Worm (Caenorhabditis elegans) whole organism, L2 larva: Measurements from ENCODE around the gene F40F11.3.

Source experiments
- C34F6.9 ChIP-seq: fragments of 150-350 bp; optimal IDR thresholded peaks from 2 replicates; lab custom pipeline; 2014; ENCODE audit warnings: missing biosample characterization, missing genetic modification characterization
- F13H6.1 ChIP-seq: sonication (generic microtip); optimal IDR thresholded peaks from 2 replicates; lab custom pipeline; 2016; ENCODE audit warnings: missing genetic modification characterization, missing compliant biosample characterization
- R02D3.7 ChIP-seq: fragments of 150-350 bp; optimal IDR thresholded peaks from 2 replicates; lab custom pipeline; 2014; ENCODE audit warnings: missing biosample characterization, missing genetic modification characterization
- aly-2 ChIP-seq: fragments of 150-350 bp; optimal IDR thresholded peaks from 2 replicates; lab custom pipeline; 2014; ENCODE audit warnings: missing biosample characterization, missing genetic modification characterization
- ama-1 ChIP-seq: fragments of 150-350 bp; optimal IDR thresholded peaks from 2 replicates; lab custom pipeline; 2018; ENCODE audit warnings: inconsistent platforms
- blmp-1 ChIP-seq: sonication (generic microtip); optimal IDR thresholded peaks from 2 replicates; lab custom pipeline; 2017; ENCODE audit warnings: missing genetic modification characterization, mild to moderate bottlenecking, missing compliant biosample characterization, antibody characterized with exemption, moderate library complexity; ENCODE audit not compliant: insufficient read depth
- ceh-16 ChIP-seq: fragments of 150-350 bp; optimal IDR thresholded peaks from 2 replicates; lab custom pipeline; 2014; ENCODE audit warnings: missing biosample characterization, missing genetic modification characterization
- crh-2 ChIP-seq: sonication (generic microtip); optimal IDR thresholded peaks from 2 replicates; lab custom pipeline; 2017; ENCODE audit warnings: missing biosample characterization, missing genetic modification characterization
- egl-27 ChIP-seq: sonication (generic microtip); optimal IDR thresholded peaks from 3 replicates; lab custom pipeline; 2017; ENCODE audit warnings: missing biosample characterization, missing genetic modification reagents, missing genetic modification characterization
- elt-1 ChIP-seq: fragments of 150-350 bp; optimal IDR thresholded peaks from 2 replicates; lab custom pipeline; 2014; ENCODE audit warnings: missing biosample characterization, missing genetic modification characterization
- elt-3 ChIP-seq: sonication (generic microtip); optimal IDR thresholded peaks from 2 replicates; lab custom pipeline; 2017; ENCODE audit warnings: missing biosample characterization, missing genetic modification characterization
- fos-1 ChIP-seq: fragments of 150-350 bp; optimal IDR thresholded peaks from 2 replicates; lab custom pipeline; 2014; ENCODE audit warnings: missing biosample characterization, missing genetic modification characterization
- gmeb-1 ChIP-seq: fragments of 150-350 bp; optimal IDR thresholded peaks from 2 replicates; lab custom pipeline; 2014; ENCODE audit warnings: missing biosample characterization, missing genetic modification characterization
- lin-11 ChIP-seq: fragments of 150-350 bp; sonication (generic microtip); optimal IDR thresholded peaks from 2 replicates; lab custom pipeline; 2014; ENCODE audit warnings: missing biosample characterization, missing genetic modification characterization, inconsistent platforms, mixed read lengths
- lin-13 ChIP-seq: fragments of 150-350 bp; optimal IDR thresholded peaks from 2 replicates; lab custom pipeline; 2014; ENCODE audit warnings: missing biosample characterization, missing genetic modification reagents, missing genetic modification characterization
- lsy-2 ChIP-seq, 2 experiments: fragments of 150-350 bp in 1 of 2; sonication (generic microtip) in 1 of 2; optimal IDR thresholded peaks; 2 replicates each; lab custom pipeline; 2014 to 2017; ENCODE audit warnings: missing biosample characterization in 2 of 2, missing genetic modification characterization in 2 of 2
- mab-5 ChIP-seq: fragments of 150-350 bp; optimal IDR thresholded peaks from 2 replicates; lab custom pipeline; 2014; ENCODE audit warnings: missing biosample characterization, missing genetic modification characterization
- mbf-1 ChIP-seq: sonication (generic microtip); optimal IDR thresholded peaks from 2 replicates; lab custom pipeline; 2017; ENCODE audit warnings: missing biosample characterization, missing genetic modification characterization
- nhr-10 ChIP-seq: sonication (generic microtip); optimal IDR thresholded peaks from 2 replicates; lab custom pipeline; 2017; ENCODE audit warnings: missing biosample characterization, missing genetic modification characterization
- nhr-11 ChIP-seq: fragments of 150-350 bp; optimal IDR thresholded peaks from 2 replicates; lab custom pipeline; 2014; ENCODE audit warnings: missing biosample characterization, missing genetic modification characterization
- nhr-12 ChIP-seq: fragments of 150-350 bp; optimal IDR thresholded peaks from 2 replicates; lab custom pipeline; 2014; ENCODE audit warnings: missing biosample characterization, missing genetic modification characterization
- nhr-129 ChIP-seq: fragments of 150-350 bp; optimal IDR thresholded peaks from 2 replicates; lab custom pipeline; 2014; ENCODE audit warnings: missing biosample characterization, missing genetic modification characterization
- nhr-21 ChIP-seq: fragments of 150-350 bp; optimal IDR thresholded peaks from 2 replicates; lab custom pipeline; 2014; ENCODE audit warnings: missing biosample characterization, missing genetic modification characterization
- nhr-237 ChIP-seq: fragments of 150-350 bp; optimal IDR thresholded peaks from 2 replicates; lab custom pipeline; 2014; ENCODE audit warnings: missing biosample characterization, missing genetic modification characterization
- nhr-25 ChIP-seq: fragments of 150-350 bp; sonication (generic microtip); optimal IDR thresholded peaks from 3 replicates; lab custom pipeline; 2014; ENCODE audit warnings: missing biosample characterization, missing genetic modification characterization
- nhr-6 ChIP-seq: fragments of 150-350 bp; optimal IDR thresholded peaks from 2 replicates; lab custom pipeline; 2014; ENCODE audit warnings: missing biosample characterization, missing genetic modification characterization
- nhr-77 ChIP-seq: fragments of 150-350 bp; optimal IDR thresholded peaks from 2 replicates; lab custom pipeline; 2014; ENCODE audit warnings: missing biosample characterization, missing genetic modification characterization
- peb-1 ChIP-seq: fragments of 150-350 bp; optimal IDR thresholded peaks from 2 replicates; lab custom pipeline; 2014; ENCODE audit warnings: missing biosample characterization, missing genetic modification characterization
- skn-1 ChIP-seq: sonication (generic microtip); optimal IDR thresholded peaks from 2 replicates; lab custom pipeline; 2017; ENCODE audit warnings: missing biosample characterization, missing genetic modification characterization
- sma-3 ChIP-seq: sonication (generic microtip); optimal IDR thresholded peaks from 2 replicates; lab custom pipeline; 2016; ENCODE audit warnings: missing genetic modification reagents, missing genetic modification characterization, missing compliant biosample characterization
- sma-9 ChIP-seq, 2 experiments: fragments of 150-350 bp in 1 of 2; sonication (generic microtip) in 1 of 2; optimal IDR thresholded peaks; 2 replicates each; lab custom pipeline; 2014 to 2016; ENCODE audit warnings: missing genetic modification characterization in 2 of 2, mild to moderate bottlenecking in 1 of 2, missing biosample characterization in 1 of 2, missing compliant biosample characterization in 1 of 2, missing genetic modification reagents in 1 of 2, moderate library complexity in 1 of 2
- snpc-4 ChIP-seq: fragments of 150-350 bp; optimal IDR thresholded peaks from 2 replicates; lab custom pipeline; 2014; ENCODE audit warnings: missing biosample characterization, missing genetic modification characterization
- unc-55 ChIP-seq: fragments of 150-350 bp; sonication (generic microtip); optimal IDR thresholded peaks from 3 replicates; lab custom pipeline; 2014; ENCODE audit warnings: missing biosample characterization, missing genetic modification reagents, missing genetic modification characterization
- unc-62 ChIP-seq: fragments of 150-350 bp; optimal IDR thresholded peaks from 2 replicates; lab custom pipeline; 2014; ENCODE audit warnings: missing biosample characterization, missing genetic modification reagents, missing genetic modification characterization
- zag-1 ChIP-seq: fragments of 150-350 bp; optimal IDR thresholded peaks from 2 replicates; lab custom pipeline; 2014; ENCODE audit warnings: missing biosample characterization, missing genetic modification characterization
- ztf-1 ChIP-seq: fragments of 200-800 bp; sonication (Bioruptor generic); conservative IDR thresholded peaks from 2 replicates; pipeline ENCODE4 v1.3.6; 2022; ENCODE audit warnings: missing genetic modification characterization, missing compliant biosample characterization
- ztf-11 ChIP-seq: sonication (generic microtip); optimal IDR thresholded peaks from 2 replicates; lab custom pipeline; 2017; ENCODE audit warnings: missing biosample characterization, missing genetic modification characterization

Gene F40F11.3

ce11 chrIV:11625482-11625881 lies 31.7 kb upstream of the F40F11.3 start, which contains the start of gene lys-5:
Gene lys-5, minus strand, starts transcription at chrIV:11625582.
- TF ChIP-seq mab-5 (tag; lab: Kevin White, UChicago) = no peak
- TF ChIP-seq peb-1 (tag; lab: Kevin White, UChicago) = no peak

DNA sequence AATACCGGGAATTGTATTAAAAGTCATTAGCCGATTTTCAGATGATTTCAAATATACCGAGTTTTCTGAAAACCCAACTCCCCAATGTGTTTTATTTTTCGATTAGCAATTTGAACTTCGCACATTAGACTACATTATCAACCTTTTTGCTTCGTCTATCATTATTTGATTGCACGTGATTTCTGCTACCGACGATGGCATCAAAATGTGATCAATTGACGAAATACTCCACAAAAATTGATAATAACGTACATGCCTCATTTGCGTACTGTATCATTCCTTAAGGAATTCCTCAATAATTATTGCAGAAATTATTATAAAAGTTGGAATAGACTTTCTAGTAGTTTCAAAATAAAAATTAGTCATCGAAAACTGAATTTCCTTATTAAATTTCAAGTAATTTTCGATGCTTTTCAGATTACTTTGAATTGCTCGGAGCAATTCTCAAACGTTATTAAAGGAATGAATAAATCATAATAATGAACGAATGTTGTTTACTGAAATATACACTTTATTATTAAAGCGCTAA lies 30.0 kb upstream of the F40F11.3 start:
- TF ChIP-seq nhr-237 (no peak), nhr-21 (tag; lab: Kevin White, UChicago) (no peak), crh-2 (tag; lab: Kevin White, UChicago) (peak; percentile 27), sma-9 (GFP tag; optimal IDR thresholded peaks at IDR 0.05; lab: Kevin White, UChicago) (peak; percentile 54), sma-9 (tag; optimal IDR thresholded peaks at IDR 0.05; lab: Kevin White, UChicago) (no peak), nhr-11 (no peak), lsy-2 (tag; optimal IDR thresholded peaks at IDR 0.05; lab: Kevin White, UChicago) (no peak), nhr-129 (tag; lab: Kevin White, UChicago) (no peak), gmeb-1 (tag; lab: Kevin White, UChicago) (peak; percentile 7), mbf-1 (tag; lab: Kevin White, UChicago) (no peak), fos-1 (tag; lab: Kevin White, UChicago) (peak; percentile 40)

- no peak for TF ChIP-seq ceh-16
- TF ChIP-seq F13H6.1 (tag; lab: Kevin White, UChicago) = no peak
- TF ChIP-seq zag-1 (tag; lab: Kevin White, UChicago) = no peak
- TF ChIP-seq fos-1 (tag; lab: Kevin White, UChicago) = peak; percentile 38
- TF ChIP-seq lin-11 = no peak
- TF ChIP-seq elt-3 (tag; lab: Kevin White, UChicago) = no peak
- no peak for TF ChIP-seq skn-1 (tag; lab: Kevin White, UChicago)
- no peak for TF ChIP-seq unc-62 (GFP tag; lab: Kevin White, UChicago)
- TF ChIP-seq elt-1 (tag; lab: Kevin White, UChicago) = no peak
- no peak for TF ChIP-seq snpc-4
- TF ChIP-seq sma-9 (GFP tag; optimal IDR thresholded peaks at IDR 0.05; lab: Kevin White, UChicago) = peak; percentile 25
- no peak for TF ChIP-seq sma-9 (tag; optimal IDR thresholded peaks at IDR 0.05; lab: Kevin White, UChicago)
- no peak for TF ChIP-seq ama-1 (lab: Kevin White, UChicago)
- no peak for TF ChIP-seq gmeb-1 (tag; lab: Kevin White, UChicago)
- no peak for TF ChIP-seq nhr-77 (tag; lab: Kevin White, UChicago)
These were observed 29.3 kb upstream of the F40F11.3 start, which contains the start of gene lys-4 for ce11 chrIV:11623060-11623459. Gene lys-4, minus strand, starts transcription at chrIV:11623174.

ce11 chrIV:11622336-11622735 lies 28.5 kb upstream of the F40F11.3 start:
- TF ChIP-seq nhr-6 (no peak), gmeb-1 (tag; lab: Kevin White, UChicago) (no peak), aly-2 (tag; lab: Kevin White, UChicago) (no peak), C34F6.9 (tag; lab: Kevin White, UChicago) (no peak), ceh-16 (no peak), R02D3.7 (tag; lab: Kevin White, UChicago) (no peak), sma-9 (GFP tag; optimal IDR thresholded peaks at IDR 0.05; lab: Kevin White, UChicago) (no peak), sma-9 (tag; optimal IDR thresholded peaks at IDR 0.05; lab: Kevin White, UChicago) (no peak), zag-1 (tag; lab: Kevin White, UChicago) (no peak), elt-1 (tag; lab: Kevin White, UChicago) (no peak), ama-1 (lab: Kevin White, UChicago) (no peak), egl-27 (tag; lab: Kevin White, UChicago) (no peak), mbf-1 (tag; lab: Kevin White, UChicago) (no peak), nhr-129 (tag; lab: Kevin White, UChicago) (no peak)
- TF ChIP-seq, all 48 proteins: peak for 0

ce11 chrIV:11620909-11621308 lies 27.1 kb upstream of the F40F11.3 start, which contains the start of gene dsl-5:
Gene dsl-5, minus strand, starts transcription at chrIV:11621009.
- TF ChIP-seq nhr-25 (peak; percentile 8), ztf-1 (GFP tag; lab: Robert Waterston, UW) (no peak)

DNA sequence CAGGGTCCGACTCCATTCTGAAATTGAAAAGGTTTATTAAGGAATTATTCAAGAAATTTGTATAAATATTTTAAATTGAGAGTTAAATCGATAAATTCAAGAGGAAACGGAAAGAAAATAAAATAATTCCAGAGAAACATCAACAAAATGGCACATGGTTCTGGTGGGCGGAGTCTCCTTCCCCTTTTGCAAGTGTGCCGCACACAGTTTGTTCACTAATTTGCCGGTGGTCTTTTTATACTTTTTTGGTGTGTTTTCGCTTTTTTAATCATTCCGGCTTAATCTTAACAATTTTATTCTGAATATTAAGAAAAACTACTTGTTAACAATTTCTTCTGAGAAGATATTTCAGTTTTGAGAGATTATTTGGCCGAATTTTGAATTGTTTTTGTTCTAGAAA lies 11.1 kb upstream of the F40F11.3 start, which contains the start of the genes ragc-1 and Y24F12A.1:
Gene ragc-1 (minus strand): TSS at position 25 of the 400 bp plus-strand sequence.
Gene Y24F12A.1 (plus strand): TSS at position 346 of the 400 bp plus-strand sequence.
- no peak for TF ChIP-seq nhr-10 (tag; lab: Kevin White, UChicago)
- TF ChIP-seq nhr-6 = no peak
- peak; percentile 30 for TF ChIP-seq skn-1 (tag; lab: Kevin White, UChicago)
- TF ChIP-seq elt-3 (tag; lab: Kevin White, UChicago) = no peak
- peak; percentile 27 for TF ChIP-seq lin-13 (GFP tag; lab: Kevin White, UChicago)
- TF ChIP-seq sma-9 (GFP tag; optimal IDR thresholded peaks at IDR 0.05; lab: Kevin White, UChicago) = peak; percentile 18
- no peak for TF ChIP-seq sma-9 (tag; optimal IDR thresholded peaks at IDR 0.05; lab: Kevin White, UChicago)
- TF ChIP-seq nhr-12 (tag; lab: Kevin White, UChicago) = no peak
- peak; percentile 31 for TF ChIP-seq blmp-1 (tag; lab: Kevin White, UChicago)
- peak; percentile 40 for TF ChIP-seq gmeb-1 (tag; lab: Kevin White, UChicago)
- TF ChIP-seq unc-55 (GFP tag; lab: Kevin White, UChicago) = peak; percentile 68
- peak; percentile 72 for TF ChIP-seq C34F6.9 (tag; lab: Kevin White, UChicago)
- TF ChIP-seq F13H6.1 (tag; lab: Kevin White, UChicago) = peak; percentile 29
- TF ChIP-seq sma-3 (GFP tag; lab: Kevin White, UChicago) = peak; percentile 55
- TF ChIP-seq crh-2 (tag; lab: Kevin White, UChicago) = peak; percentile 50
- TF ChIP-seq ama-1 (lab: Kevin White, UChicago) = no peak
- TF ChIP-seq fos-1 (tag; lab: Kevin White, UChicago) = peak; percentile 13
- peak; percentile 69 for TF ChIP-seq nhr-129 (tag; lab: Kevin White, UChicago)
- peak; percentile 51 for TF ChIP-seq nhr-25
- no peak for TF ChIP-seq R02D3.7 (tag; lab: Kevin White, UChicago)
- TF ChIP-seq lsy-2 (tag; optimal IDR thresholded peaks at IDR 0.05; lab: Kevin White, UChicago) = peak in 1 of 2 experiments; percentile 72
- TF ChIP-seq snpc-4 = peak; percentile 18
- TF ChIP-seq ztf-11 (tag; lab: Kevin White, UChicago) = no peak
